Fruit fly (Drosophila melanogaster) whole organism, wandering third instar larva: ENCODE results near the gene CG31404.

ENCODE experiments used
- Dif ChIP-seq: fragments of 200-275, 200-300 bp; sonication (Bioruptor generic); optimal IDR thresholded peaks from 2 replicates; lab custom pipeline; 2018; ENCODE audit warnings: missing biosample characterization, missing genetic modification characterization; ENCODE audit not compliant: partially characterized antibody
- Hr78 ChIP-seq: fragments of >200 bp; optimal IDR thresholded peaks from 2 replicates; lab custom pipeline; 2017; ENCODE audit warnings: missing biosample characterization, missing genetic modification characterization
- Jra ChIP-seq: sonication (Bioruptor generic); optimal IDR thresholded peaks from 2 replicates; lab custom pipeline; 2016; ENCODE audit warnings: missing biosample characterization, missing genetic modification characterization
- OdsH ChIP-seq: fragments of 200-800 bp; sonication (Bioruptor generic); optimal IDR thresholded peaks from 2 replicates; lab custom pipeline; 2016; ENCODE audit warnings: missing biosample characterization, mild to moderate bottlenecking, missing genetic modification characterization
- Rel ChIP-seq, 2 experiments: fragments of 200-800 bp; sonication (Bioruptor generic) in 1 of 2; optimal IDR thresholded peaks; 2 replicates in 1 of 2; 3 replicates in 1 of 2; lab custom pipeline; 2016 to 2019; ENCODE audit warnings: mild to moderate bottlenecking in 2 of 2, missing biosample characterization in 2 of 2, missing genetic modification characterization in 2 of 2, moderate library complexity in 1 of 2
- foxo ChIP-seq, 2 experiments: fragments of 200-800 bp; sonication (Bioruptor generic); optimal IDR thresholded peaks; 2 replicates in 1 of 2; 3 replicates in 1 of 2; lab custom pipeline; 2016 to 2017; ENCODE audit warnings: missing biosample characterization in 2 of 2, missing genetic modification characterization in 2 of 2
- fru ChIP-seq: fragments of 200-800 bp; sonication (Bioruptor generic); optimal IDR thresholded peaks from 3 replicates; lab custom pipeline; 2016; ENCODE audit warnings: missing biosample characterization, mild to moderate bottlenecking, missing genetic modification characterization
- psq ChIP-seq: fragments of 200-800 bp; sonication (Bioruptor generic); optimal IDR thresholded peaks from 3 replicates; lab custom pipeline; 2017; ENCODE audit warnings: missing biosample characterization, mild to moderate bottlenecking, missing genetic modification characterization, moderate library complexity

- TF ChIP-seq Rel (GFP tag; optimal IDR thresholded peaks at IDR 0.05; lab: Kevin White, UChicago) (no peak), Rel (tag; optimal IDR thresholded peaks at IDR 0.05; lab: Kevin White, UChicago) (no peak), psq (GFP tag; lab: Kevin White, UChicago) (no peak), fru (GFP tag; lab: Kevin White, UChicago) (no peak), OdsH (GFP tag; lab: Kevin White, UChicago) (no peak), foxo (GFP tag; optimal IDR thresholded peaks at IDR 0.05; lab: Kevin White, UChicago) (no peak), Dif (GFP tag; lab: Kevin White, UChicago) (no peak), Jra (GFP tag; lab: Kevin White, UChicago) (no peak), Hr78 (GFP tag; lab: Kevin White, UChicago) (no peak)
Observed at dm6 chr3R:19332553-19332952, 43.3 kb downstream of the CG31404 start.
